Fruit fly (Drosophila melanogaster): ENCODE data around the gene Naglu.

The Naglu gene

DNA sequence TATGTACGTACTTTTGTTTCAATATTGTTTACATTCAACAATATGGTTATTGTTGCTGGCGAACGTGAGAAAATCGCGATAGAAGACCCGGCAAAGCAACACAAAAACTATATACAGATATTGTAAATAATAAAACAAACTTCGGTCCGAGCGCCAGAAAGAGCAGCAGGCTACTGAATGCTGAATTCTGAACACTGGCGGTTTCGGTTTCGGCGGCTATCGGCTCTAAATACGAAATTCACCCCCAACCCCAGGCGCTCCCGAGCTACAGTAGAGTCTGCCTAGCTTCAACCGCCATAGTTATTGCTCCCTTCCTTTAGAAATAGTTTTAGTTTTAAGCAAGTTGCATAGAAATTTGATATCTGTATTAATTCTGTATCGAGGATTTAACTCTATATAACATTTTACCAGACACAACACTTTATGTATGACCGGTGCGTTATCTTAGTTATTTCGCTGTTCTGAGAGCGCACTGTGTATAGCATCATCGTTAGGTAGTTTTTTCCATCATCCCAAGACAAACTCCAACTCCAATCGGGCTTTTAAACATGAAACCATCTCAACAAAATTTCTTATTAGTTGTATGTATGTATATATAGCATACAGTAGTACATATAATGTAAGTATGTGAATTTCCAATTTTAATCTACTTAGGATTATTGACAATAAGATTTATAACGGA is 49.3 kb downstream of the Naglu start, which contains the start of gene CG7627 (continued):
- peak; percentile 72 for TF ChIP-seq CG9609 (GFP tag; optimal IDR thresholded peaks at IDR 0.05)
- peak; percentile 82 for TF ChIP-seq BtbVII (GFP tag; optimal IDR thresholded peaks at IDR 0.05)
- no peak for TF ChIP-seq CG1832 (GFP tag; optimal IDR thresholded peaks at IDR 0.05)
- peak; percentile 24 for TF ChIP-seq CG17912 (GFP tag; optimal IDR thresholded peaks at IDR 0.05)
- TF ChIP-seq lmd (GFP tag; IDR thresholded peaks at IDR 0.05) = peak; percentile 85
- TF ChIP-seq CG32767 (GFP tag; IDR thresholded peaks at IDR 0.05) = peak; percentile 64; the same call in 1 of the 2 replicates
- peak; percentile 54 for TF ChIP-seq CG2875 (GFP tag; optimal IDR thresholded peaks at IDR 0.05)
- TF ChIP-seq sc (optimal IDR thresholded peaks at IDR 0.05) = no peak
- TF ChIP-seq sc (GFP tag; optimal IDR thresholded peaks at IDR 0.05) = peak; percentile 6
- 0 out of 2 replicates have a peak, but pooled peaks have one; percentile 26 for TF ChIP-seq Scr (GFP tag; IDR thresholded peaks at IDR 0.05; ENCODE audit: partially characterized antibody)
- peak; percentile 42 for TF ChIP-seq Ets97D (GFP tag; optimal IDR thresholded peaks at IDR 0.05)
- TF ChIP-seq H2.0 (GFP tag; IDR thresholded peaks at IDR 0.05) = peak; percentile 66
- peak; percentile 87 for TF ChIP-seq CG10543 (GFP tag; optimal IDR thresholded peaks at IDR 0.05)
- 0 out of 2 replicates have a peak, but pooled peaks have one; percentile 37 for TF ChIP-seq CkIIα-i1 (GFP tag; IDR thresholded peaks at IDR 0.05)
- TF ChIP-seq nerfin-1 (tag; optimal IDR thresholded peaks at IDR 0.05) = peak; percentile 17
- peak; percentile 72 for TF ChIP-seq ttk (GFP tag; IDR thresholded peaks at IDR 0.05)
- no peak for TF ChIP-seq CG10274 (GFP tag; optimal IDR thresholded peaks at IDR 0.05)
- TF ChIP-seq TFAM (GFP tag; optimal IDR thresholded peaks at IDR 0.05) = no peak
- TF ChIP-seq tgo (GFP tag; IDR thresholded peaks at IDR 0.05) = peak; percentile 74
- TF ChIP-seq mirr (GFP tag; optimal IDR thresholded peaks at IDR 0.05) = no peak
- TF ChIP-seq CG4360 (GFP tag; IDR thresholded peaks at IDR 0.05) = 0 out of 2 replicates have a peak, but pooled peaks have one; percentile 23
- TF ChIP-seq ash1 (GFP tag; optimal IDR thresholded peaks at IDR 0.05) = no peak
- TF ChIP-seq Nf-YA (GFP tag; IDR thresholded peaks at IDR 0.05) = peak; percentile 53; the same call in 1 of the 2 replicates
- peak; percentile 45; the same call in 1 of the 2 replicates for TF ChIP-seq CG10959 (GFP tag; IDR thresholded peaks at IDR 0.05)
- no peak; the same call in 1 of the 2 replicates for TF ChIP-seq Dip2 (GFP tag; IDR thresholded peaks at IDR 0.05)
- no peak for TF ChIP-seq usp (GFP tag; optimal IDR thresholded peaks at IDR 0.05)
- peak; percentile 76 for TF ChIP-seq CG15269 (tag; optimal IDR thresholded peaks at IDR 0.05)
- TF ChIP-seq Xrp1 (GFP tag; IDR thresholded peaks at IDR 0.05) = peak; percentile 83
- peak; percentile 43 for TF ChIP-seq CG1792 (GFP tag; optimal IDR thresholded peaks at IDR 0.05)
- peak; percentile 97 for TF ChIP-seq Med (GFP tag)
- peak; percentile 65 for TF ChIP-seq HmgD (GFP tag; optimal IDR thresholded peaks at IDR 0.05)
- peak; percentile 1 for TF ChIP-seq luna (GFP tag; optimal IDR thresholded peaks at IDR 0.05)
- no peak for TF ChIP-seq gfzf (GFP tag; optimal IDR thresholded peaks at IDR 0.05)
- TF ChIP-seq E2f2 (GFP tag; IDR thresholded peaks at IDR 0.05) = no peak
- peak; percentile 62 for TF ChIP-seq Hr3 (GFP tag; optimal IDR thresholded peaks at IDR 0.05)
- 0 out of 2 replicates have a peak, but pooled peaks have one; percentile 34 for TF ChIP-seq CG11696 (GFP tag; IDR thresholded peaks at IDR 0.05)
- TF ChIP-seq CG13424 (tag; optimal IDR thresholded peaks at IDR 0.05) = peak; percentile 78
- TF ChIP-seq Awh (GFP tag; IDR thresholded peaks at IDR 0.05) = peak; percentile 67; the same call in 1 of the 2 replicates
- TF ChIP-seq jumu (GFP tag; optimal IDR thresholded peaks at IDR 0.05) = peak; percentile 76
- peak; percentile 79 for TF ChIP-seq CG2712 (tag; optimal IDR thresholded peaks at IDR 0.05)
- peak; percentile 57 for TF ChIP-seq CG4328 (GFP tag; optimal IDR thresholded peaks at IDR 0.05)
- peak; percentile 41 for TF ChIP-seq sd (tag; optimal IDR thresholded peaks at IDR 0.05)
- TF ChIP-seq shn (GFP tag; optimal IDR thresholded peaks at IDR 0.05) = peak; percentile 79
- TF ChIP-seq CG7372 (GFP tag; IDR thresholded peaks at IDR 0.05) = peak; percentile 75
- peak; percentile 69 for TF ChIP-seq croc (GFP tag; conservative IDR thresholded peaks at IDR 0.05)
- peak; percentile 57 for TF ChIP-seq tx (GFP tag; optimal IDR thresholded peaks at IDR 0.05)
- peak; percentile 65 for TF ChIP-seq Jarid2 (GFP tag; optimal IDR thresholded peaks at IDR 0.05)
- TF ChIP-seq inv (GFP tag; IDR thresholded peaks at IDR 0.05; ENCODE audit: partially characterized antibody) = no peak
- TF ChIP-seq phol (tag; optimal IDR thresholded peaks at IDR 0.05) = peak; percentile 70
- peak; percentile 65 for TF ChIP-seq peb (GFP tag; IDR thresholded peaks at IDR 0.05)

Measured in whole organism, embryonic.